Worm (Caenorhabditis elegans): ENCODE measurements around the gene srd-28.
"Not testable (repeated sequence)": the region's sequence is repeated elsewhere in the genome, so short reads cannot be mapped to it uniquely, and the experiment has no call there.

Gene srd-28

DNA sequence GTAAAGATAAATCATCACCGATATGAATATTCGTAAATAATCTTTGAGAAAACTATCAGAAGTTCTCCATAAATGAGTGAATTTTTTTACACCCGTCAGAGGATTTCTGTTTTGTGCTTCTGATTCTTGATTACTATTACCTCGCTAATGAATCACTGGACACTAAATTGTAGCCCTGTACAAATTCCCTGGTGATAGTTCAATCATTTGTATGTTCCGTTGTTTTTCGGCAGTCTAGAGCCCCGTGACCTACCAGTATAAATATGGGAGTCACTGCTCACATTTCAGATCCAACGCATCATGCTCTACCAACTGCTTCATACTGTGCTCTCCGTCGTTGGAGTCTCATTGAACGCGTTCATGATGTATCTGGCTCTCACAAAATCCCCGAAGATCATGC, at the start of gene srd-28:
TSS of gene srd-28 (plus strand) at position 301 of the 400 bp plus-strand sequence.
- TF ChIP-seq unc-62 (GFP tag; optimal IDR thresholded peaks at IDR 0.05): not testable (repeated sequence)

DNA sequence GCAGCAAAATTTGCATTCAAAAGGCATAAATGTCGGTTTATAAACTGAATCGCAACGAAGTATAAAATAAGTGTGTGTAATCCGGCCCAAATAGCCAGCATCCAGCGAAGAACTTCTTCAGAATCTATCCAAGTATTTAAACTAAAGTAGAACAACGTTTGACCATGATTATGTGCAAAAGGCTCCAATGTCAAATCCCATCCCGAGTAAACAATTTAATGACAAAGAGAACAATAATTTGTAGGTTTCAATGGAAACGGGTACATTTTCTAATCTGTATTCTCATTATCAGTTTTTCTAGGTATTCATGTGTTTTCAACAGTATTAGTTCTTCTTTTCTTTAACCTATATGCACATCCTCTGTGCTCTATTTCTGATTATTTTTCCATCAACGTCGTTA, 42.7 kb upstream of the srd-28 start, which contains the start of gene C41G6.12:
TSS of gene C41G6.12 (minus strand) at position 101 of the 400 bp plus-strand sequence.
- not testable (repeated sequence) for TF ChIP-seq unc-62 (GFP tag; optimal IDR thresholded peaks at IDR 0.05)

DNA sequence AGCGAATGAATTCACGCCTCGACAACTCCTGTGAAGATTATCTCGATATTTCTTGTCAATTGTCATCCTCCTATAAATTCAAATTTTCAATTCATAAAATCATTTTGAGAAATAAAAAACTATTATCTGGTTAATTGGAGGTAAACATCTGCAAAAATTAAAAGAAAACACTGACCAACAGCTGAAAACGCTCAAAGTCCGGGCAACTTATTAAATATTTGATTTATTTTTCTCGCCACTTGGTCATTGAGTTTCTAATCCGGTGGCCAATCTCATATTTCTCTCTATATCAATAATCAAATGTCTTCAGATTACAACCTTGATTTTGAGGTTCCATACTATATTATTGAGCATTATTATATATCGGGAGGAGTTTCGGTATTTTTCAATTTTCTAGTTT, 38.5 kb upstream of the srd-28 start, which contains the start of gene sri-24:
TSS of gene sri-24 (plus strand) at position 301 of the 400 bp plus-strand sequence.
- not testable (repeated sequence) for TF ChIP-seq unc-62 (GFP tag; optimal IDR thresholded peaks at IDR 0.05)

DNA sequence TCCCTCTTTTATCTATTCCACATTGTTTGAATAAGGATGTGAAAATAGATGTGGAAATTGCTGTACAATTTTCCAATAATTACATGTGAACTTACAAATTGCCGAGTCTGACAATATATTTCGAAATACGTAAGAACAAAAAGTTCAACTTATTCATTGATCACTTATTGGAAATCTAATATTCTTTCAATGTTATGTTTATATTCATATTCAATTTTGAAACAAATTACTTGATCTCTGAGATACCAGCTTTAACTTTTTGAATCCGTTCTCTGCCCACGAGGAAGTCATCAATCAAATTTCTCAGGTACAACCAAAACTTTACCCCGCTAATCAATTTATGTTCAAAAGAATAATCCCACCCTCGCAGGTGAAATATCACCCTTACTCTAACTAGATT, 35.2 kb upstream of the srd-28 start, which contains the start of gene sri-26:
TSS of gene sri-26 (plus strand) at position 301 of the 400 bp plus-strand sequence.
- TF ChIP-seq unc-62 (GFP tag; optimal IDR thresholded peaks at IDR 0.05): not testable (repeated sequence)

DNA sequence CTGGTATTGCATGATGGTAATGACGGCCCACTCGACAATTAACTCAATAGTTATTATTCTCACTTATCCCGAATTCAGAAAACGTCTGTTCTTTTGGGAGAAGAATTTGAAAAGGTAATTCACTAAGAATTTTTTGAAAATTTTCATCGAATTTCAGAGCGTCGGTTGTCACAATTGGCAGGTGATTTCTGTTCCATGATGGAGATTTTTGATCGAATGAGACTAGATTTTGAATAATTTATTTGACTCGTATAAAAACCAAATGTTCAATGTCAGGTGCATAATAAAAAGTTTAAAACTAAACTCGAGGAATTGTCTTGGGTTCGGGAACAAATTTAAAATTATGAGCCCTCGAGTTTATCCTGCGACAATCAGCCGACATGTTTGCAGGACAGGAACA, 33.7 kb upstream of the srd-28 start, which contains the start of gene sri-25:
TSS of gene sri-25 (plus strand) at position 301 of the 400 bp plus-strand sequence.
- TF ChIP-seq unc-62 (GFP tag; optimal IDR thresholded peaks at IDR 0.05): no peak

DNA sequence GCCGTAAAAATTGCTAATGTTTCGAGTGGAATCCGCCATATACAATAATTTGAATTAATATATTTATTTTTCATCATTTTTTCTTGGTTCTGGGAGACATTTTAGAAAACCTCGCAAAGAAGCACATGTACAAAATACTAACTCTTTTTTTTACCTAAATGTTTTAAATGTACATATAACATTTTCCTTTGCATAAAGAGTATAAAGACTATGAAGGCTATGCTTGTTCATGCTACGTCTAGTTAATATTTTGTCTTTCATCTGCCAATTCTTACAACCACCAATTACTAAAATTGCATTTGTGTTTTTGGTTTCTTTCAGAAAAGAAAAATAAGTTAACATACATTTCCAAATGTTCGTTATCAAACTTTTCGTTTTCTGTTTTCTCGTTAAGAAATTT, 29.1 kb upstream of the srd-28 start, which contains the start of gene irld-25:
TSS of gene irld-25 (plus strand) at position 301 of the 400 bp plus-strand sequence.
- TF ChIP-seq unc-62 (GFP tag; optimal IDR thresholded peaks at IDR 0.05): no peak

DNA sequence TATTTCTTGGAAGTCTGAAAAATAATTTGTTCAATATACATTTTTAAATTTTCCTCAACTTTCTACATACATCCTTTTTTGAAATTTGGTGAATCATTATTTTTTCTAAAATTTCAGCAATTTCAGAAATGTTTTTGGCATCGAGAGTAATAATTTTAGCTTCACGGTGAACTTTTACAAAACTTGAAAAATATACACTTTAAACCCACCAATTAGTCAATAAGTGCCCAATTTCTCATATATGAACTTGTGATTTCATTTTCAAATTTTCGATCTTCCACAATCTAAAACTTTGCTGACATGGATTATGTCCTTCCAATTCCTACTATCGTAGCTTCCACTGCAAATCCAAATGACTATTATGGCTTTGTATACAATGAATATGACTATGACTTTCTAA, 26.7 kb upstream of the srd-28 start, which contains the start of gene srw-24:
TSS of gene srw-24 (plus strand) at position 301 of the 400 bp plus-strand sequence.
- no peak for TF ChIP-seq unc-62 (GFP tag; optimal IDR thresholded peaks at IDR 0.05)

DNA sequence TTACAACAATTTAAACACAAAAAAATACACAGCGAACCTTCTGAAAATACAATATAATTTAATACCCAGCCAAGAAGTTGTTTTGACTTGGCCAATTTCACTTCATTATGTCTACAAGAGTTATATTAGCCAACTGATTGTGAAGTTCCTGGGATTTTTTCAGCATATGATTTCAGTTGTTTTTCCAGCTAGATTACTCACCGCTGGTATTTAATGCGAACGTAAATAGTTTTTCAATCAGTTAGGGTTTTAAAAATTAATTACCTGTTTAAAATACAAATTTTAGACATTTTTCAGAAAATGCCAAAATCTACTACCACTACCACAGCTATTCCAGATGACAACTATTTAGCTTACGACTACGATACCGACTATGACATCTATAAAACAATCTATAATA, 24.8 kb upstream of the srd-28 start, which contains the start of gene srw-14:
TSS of gene srw-14 (plus strand) at position 301 of the 400 bp plus-strand sequence.
- no peak for TF ChIP-seq unc-62 (GFP tag; optimal IDR thresholded peaks at IDR 0.05)

DNA sequence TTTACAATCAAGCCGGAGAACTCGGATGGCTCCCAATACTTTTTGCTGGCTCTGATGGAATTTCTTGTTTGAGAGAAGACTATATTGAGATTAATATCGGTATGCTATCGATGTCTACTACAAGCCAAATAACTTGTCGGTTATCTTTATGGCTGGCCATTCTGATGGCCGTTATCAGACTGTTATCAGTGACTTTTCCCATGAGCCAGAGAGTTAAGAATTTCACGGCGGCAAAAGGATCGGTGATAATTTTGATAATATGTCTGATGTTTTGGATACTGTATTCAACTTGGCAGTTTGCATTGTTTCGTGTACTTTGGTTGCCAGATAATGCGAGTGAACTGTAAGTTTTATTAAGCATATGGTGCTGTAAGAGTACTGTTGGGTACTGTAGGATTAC, 24.2 kb upstream of the srd-28 start:
- no peak for TF ChIP-seq unc-62 (GFP tag; optimal IDR thresholded peaks at IDR 0.05)

DNA sequence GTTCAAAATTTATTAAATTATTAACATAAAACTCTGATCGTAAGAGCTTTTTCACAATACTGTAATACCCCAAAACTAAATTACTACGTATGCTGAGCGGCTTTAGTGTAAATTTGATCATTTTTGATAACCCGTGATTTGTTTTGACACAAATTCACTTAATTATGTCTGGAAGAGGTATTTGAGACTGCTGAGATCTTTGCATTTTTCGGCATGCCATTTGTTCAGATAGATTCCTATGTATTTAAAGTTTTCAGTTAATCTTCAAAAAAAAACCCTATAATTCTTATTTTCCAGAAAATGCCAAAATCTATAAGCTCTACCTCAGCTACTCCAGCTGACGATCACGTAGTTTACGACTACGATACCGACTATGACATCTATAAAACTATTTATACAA, 20.2 kb upstream of the srd-28 start, which contains the start of gene srw-15:
TSS of gene srw-15 (plus strand) at position 301 of the 400 bp plus-strand sequence.
- TF ChIP-seq unc-62 (GFP tag; optimal IDR thresholded peaks at IDR 0.05): no peak

DNA sequence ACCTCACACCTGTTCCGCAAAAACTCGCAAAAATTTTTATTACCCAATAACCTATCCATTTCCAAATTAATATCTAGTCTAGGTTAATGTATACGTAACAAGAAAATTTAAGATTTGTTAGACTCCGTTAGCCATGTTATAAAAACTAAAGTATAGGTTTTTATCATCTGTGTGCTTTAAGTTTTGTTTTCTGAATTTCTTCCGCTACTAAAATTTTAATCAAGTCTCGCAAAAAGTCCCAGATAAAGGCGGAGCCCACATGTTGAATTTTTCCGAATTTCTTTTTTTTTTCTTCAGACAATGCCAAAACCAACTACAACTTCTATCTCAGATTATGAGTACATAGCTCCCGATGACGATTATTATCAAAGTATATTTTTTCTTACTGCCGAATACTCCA, 18.2 kb upstream of the srd-28 start, which contains the start of gene srw-13:
TSS of gene srw-13 (plus strand) at position 301 of the 400 bp plus-strand sequence.
- no peak for TF ChIP-seq unc-62 (GFP tag; optimal IDR thresholded peaks at IDR 0.05)

DNA sequence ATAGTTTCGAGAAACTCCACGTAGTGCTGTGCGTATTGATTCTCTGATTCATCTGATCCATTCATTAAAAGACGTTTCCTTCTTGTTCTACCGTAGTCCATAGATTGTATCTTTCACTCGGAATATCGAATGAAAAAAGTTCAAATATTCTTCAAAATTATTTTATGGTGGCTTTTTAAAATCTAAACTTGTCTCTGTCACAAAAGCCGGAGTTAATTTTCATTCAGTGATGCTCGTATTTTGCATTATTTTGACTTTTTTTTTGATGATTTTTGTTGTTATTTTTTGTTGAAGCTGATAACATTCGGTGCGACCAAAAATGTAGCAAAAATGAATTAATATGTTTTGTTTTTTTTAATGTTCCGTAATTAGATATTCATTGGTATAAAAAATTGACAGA, 14.7 kb upstream of the srd-28 start, which contains the start of gene nhr-164:
TSS of gene nhr-164 (minus strand) at position 101 of the 400 bp plus-strand sequence.
- no peak for TF ChIP-seq unc-62 (GFP tag; optimal IDR thresholded peaks at IDR 0.05)

DNA sequence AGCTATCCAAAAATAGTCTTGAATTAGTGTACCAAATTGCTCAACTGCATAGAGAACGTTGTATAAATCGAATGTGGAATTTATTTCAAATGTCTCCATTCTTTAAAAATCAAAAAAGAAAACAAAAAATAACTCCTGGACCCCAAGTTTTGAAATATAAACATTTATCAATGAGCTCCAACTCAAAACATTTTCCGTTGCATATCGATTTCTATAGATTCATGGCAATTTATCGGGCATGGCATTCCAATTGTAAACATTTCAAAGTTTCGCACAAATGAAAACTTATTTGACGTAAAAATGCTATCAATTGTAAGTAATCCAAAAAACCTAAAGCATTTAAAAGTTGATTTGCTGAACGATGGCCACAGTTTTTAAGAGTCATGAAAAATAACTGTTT, 11.9 kb upstream of the srd-28 start, which contains the start of gene srw-12:
TSS of gene srw-12 (minus strand) at position 101 of the 400 bp plus-strand sequence.
- TF ChIP-seq unc-62 (GFP tag; optimal IDR thresholded peaks at IDR 0.05): no peak

DNA sequence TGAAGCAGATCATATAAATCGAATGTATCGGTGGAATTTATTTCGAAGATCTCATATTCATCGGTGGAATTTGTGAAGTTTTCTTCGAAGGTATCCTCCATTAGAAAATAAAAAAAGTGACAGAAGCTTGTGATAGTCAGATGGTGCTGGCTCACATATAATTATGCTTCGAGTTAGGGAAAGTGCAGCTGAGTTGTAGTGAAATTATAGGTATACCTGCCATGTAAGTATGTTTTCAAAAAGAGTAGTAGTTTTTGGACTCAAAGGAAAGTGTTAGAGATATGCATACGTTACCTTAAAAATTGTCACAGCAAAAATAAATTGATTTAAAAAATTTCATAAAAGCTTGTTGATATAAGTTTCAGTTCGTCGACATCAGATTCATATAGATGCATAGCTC, 10.2 kb upstream of the srd-28 start, which contains the start of gene srw-11:
TSS of gene srw-11 (minus strand) at position 101 of the 400 bp plus-strand sequence.
- TF ChIP-seq unc-62 (GFP tag; optimal IDR thresholded peaks at IDR 0.05): no peak

DNA sequence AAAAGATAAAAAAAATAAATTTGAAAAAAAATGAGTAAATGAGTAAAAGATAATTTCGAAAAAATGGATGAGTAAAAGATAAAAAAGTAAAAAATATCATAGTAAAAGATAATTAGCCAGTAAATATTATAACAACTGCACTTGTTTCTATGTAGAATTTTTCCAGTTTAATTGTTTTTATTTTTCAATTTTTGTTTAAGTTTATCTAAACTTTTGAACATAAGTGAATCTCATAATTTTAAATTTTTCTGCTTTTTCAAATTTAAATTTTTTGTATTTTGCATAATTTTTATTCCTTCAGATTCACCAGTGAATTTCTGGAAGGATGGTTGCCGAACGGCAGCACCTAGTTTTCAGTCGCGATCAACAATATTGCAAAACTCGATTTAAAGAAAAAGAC, 9.1 kb upstream of the srd-28 start, which contains the start of gene chil-12:
TSS of gene chil-12 (plus strand) at position 301 of the 400 bp plus-strand sequence.
- no peak for TF ChIP-seq unc-62 (GFP tag; optimal IDR thresholded peaks at IDR 0.05)

DNA sequence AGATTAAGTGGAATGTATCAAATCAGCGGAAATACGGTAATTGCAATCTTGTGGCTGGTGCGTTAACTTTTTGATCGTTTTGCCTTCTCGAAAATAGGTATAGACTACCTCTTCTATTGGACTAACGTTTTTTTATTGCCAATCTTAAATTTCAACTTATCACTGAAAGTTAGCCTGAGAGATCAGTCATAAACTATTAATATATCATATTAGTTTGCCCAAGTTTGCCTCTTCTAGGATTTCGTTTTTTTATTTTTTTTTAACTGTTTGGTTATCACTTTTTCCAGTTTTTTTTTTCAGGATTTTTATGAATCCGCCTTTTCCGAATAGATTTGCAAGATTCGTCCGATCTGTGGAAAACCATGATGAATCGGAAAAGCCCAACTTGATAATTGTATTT, 5.9 kb upstream of the srd-28 start, which contains the start of gene kin-30:
TSS of gene kin-30 (plus strand) at position 301 of the 400 bp plus-strand sequence.
- no peak for TF ChIP-seq unc-62 (GFP tag; optimal IDR thresholded peaks at IDR 0.05)

DNA sequence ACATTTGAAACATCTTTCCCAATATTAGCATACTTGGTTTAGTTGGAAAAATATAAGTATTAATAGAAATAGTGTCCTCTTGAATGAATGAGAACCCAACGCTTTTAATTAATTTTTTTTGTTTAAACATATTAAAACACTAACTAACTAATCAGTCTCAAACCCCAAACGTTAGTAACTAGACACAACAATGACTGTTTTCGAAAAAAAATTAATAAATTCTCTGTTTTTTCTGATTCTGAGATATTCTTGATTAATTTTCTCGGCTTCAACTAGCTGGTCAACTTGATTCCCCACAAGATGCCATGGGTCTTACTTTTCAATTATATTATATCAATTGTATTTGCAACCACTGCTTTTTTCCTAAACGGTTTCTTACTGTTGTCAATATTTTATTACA, 1.7 kb downstream of the srd-28 start, which contains the start of gene srbc-76:
TSS of gene srbc-76 (plus strand) at position 301 of the 400 bp plus-strand sequence.
- no peak for TF ChIP-seq unc-62 (GFP tag; optimal IDR thresholded peaks at IDR 0.05)

Data from whole organism, dauer.